Fruit fly (Drosophila melanogaster): ENCODE data around the gene CG5346.

DNA sequence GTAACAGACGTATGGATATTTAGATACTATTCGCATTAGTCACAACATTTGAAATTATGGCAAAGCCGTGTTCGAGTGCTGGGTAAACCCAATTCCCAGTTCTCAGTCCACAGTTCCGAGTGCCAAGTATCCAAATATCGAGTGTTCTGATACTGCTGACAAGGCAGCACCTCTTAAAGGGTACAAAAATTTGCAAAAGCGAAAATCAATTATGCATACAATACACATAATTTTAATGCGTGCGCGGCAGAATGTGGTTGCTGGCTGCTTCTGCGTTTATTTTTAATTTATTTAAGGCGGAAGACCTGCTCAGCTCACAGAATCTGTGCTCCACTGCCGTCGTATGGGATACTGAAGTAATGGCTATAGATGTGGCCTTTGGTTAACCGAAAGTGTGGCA is 24.2 kb upstream of the CG5346 start:
- TF ChIP-seq CG32264 (GFP tag; optimal IDR thresholded peaks at IDR 0.05): no peak
- TF ChIP-seq h (GFP tag; optimal IDR thresholded peaks at IDR 0.05): no peak
- TF ChIP-seq CG9705 (GFP tag; optimal IDR thresholded peaks at IDR 0.05): no peak
- TF ChIP-seq Abd-B (GFP tag; optimal IDR thresholded peaks at IDR 0.05): no peak
- TF ChIP-seq sage (GFP tag; optimal IDR thresholded peaks at IDR 0.05): no peak
- TF ChIP-seq foxo (GFP tag; optimal IDR thresholded peaks at IDR 0.05): no peak
- no peak for TF ChIP-seq Hr83 (GFP tag; optimal IDR thresholded peaks at IDR 0.05; ENCODE audit: poor library complexity, severe bottlenecking)
- TF ChIP-seq lola (GFP tag; optimal IDR thresholded peaks at IDR 0.05): no peak
- TF ChIP-seq Jra (GFP tag; optimal IDR thresholded peaks at IDR 0.05): no peak
- TF ChIP-seq brk (GFP tag; optimal IDR thresholded peaks at IDR 0.05): no peak
- TF ChIP-seq fru (GFP tag; optimal IDR thresholded peaks at IDR 0.05): no peak
- no peak for TF ChIP-seq psq (GFP tag; optimal IDR thresholded peaks at IDR 0.05)
- TF ChIP-seq N (GFP tag; optimal IDR thresholded peaks at IDR 0.05): no peak

Data from whole organism, wandering third instar larva.